Worm (Caenorhabditis elegans) whole organism, early embryonic: Measurements from ENCODE around the gene K03H1.11.

Experiments
- F13C5.2 ChIP-seq: sonication (generic microtip); optimal IDR thresholded peaks from 2 replicates; lab custom pipeline; 2017; ENCODE audit warnings: mild to moderate bottlenecking, missing genetic modification characterization, inconsistent platforms, missing compliant biosample characterization
- ama-1 ChIP-seq: fragments of 150-350 bp; optimal IDR thresholded peaks from 2 replicates; lab custom pipeline; 2014
- ceh-36 ChIP-seq: sonication (generic microtip); optimal IDR thresholded peaks from 2 replicates; lab custom pipeline; 2016; ENCODE audit warnings: missing genetic modification characterization, inconsistent platforms, missing compliant biosample characterization
- ets-7 ChIP-seq: sonication (generic microtip); optimal IDR thresholded peaks from 2 replicates; lab custom pipeline; 2016; ENCODE audit warnings: missing genotype, missing genetic modification characterization, missing compliant biosample characterization
- hmbx-1 ChIP-seq: sonication (generic microtip); optimal IDR thresholded peaks from 2 replicates; lab custom pipeline; 2016; ENCODE audit warnings: mild to moderate bottlenecking, missing genetic modification characterization, missing compliant biosample characterization
- scrt-1 ChIP-seq: fragments of 200-800 bp; sonication (Bioruptor generic); IDR thresholded peaks from 2 replicates; pipeline ENCODE4 v1.3.6; 2022; ENCODE audit warnings: missing genetic modification characterization, missing compliant biosample characterization
- sea-1 ChIP-seq: fragments of 200-800 bp; sonication (Bioruptor generic); conservative IDR thresholded peaks from 2 replicates; pipeline ENCODE4 v1.3.6; 2022; ENCODE audit warnings: missing genetic modification characterization, missing compliant biosample characterization

DNA sequence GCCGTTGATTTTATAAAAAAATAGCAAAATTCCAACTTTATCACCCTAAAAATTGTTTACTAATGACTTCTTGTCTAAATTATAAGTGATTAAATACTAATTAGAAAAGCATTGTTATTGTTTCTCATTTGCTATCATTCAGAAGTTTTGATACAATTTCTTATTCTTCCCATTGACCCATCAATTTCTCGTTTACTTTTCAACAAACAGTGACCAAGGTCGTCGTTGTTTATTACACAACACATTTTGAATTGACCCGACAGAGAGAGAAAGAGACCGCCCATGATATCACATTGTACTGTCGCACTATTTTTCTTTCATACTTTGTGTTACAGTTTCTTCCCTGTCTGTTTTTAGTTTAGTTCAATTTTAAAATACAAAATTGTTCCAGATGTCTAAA lies 24.4 kb downstream of the K03H1.11 start, which contains the start of gene ttr-2:
- TF ChIP-seq ama-1 (no peak), scrt-1 (GFP tag; lab: Robert Waterston, UW) (no peak), hmbx-1 (tag; lab: Kevin White, UChicago) (no peak), sea-1 (GFP tag; lab: Robert Waterston, UW) (no peak), ets-7 (tag; lab: Kevin White, UChicago) (no peak), F13C5.2 (tag; lab: Kevin White, UChicago) (no peak), ceh-36 (tag; lab: Kevin White, UChicago) (no peak)
